Worm (Caenorhabditis elegans) whole organism, mixed stage, embryonic: ENCODE results near the gene srz-11.

ENCODE experiments used
- bed-3 ChIP-seq: fragments of 200-800 bp; sonication (Bioruptor generic); optimal IDR thresholded peaks from 3 replicates; lab custom pipeline; 2018; ENCODE audit warnings: mild to moderate bottlenecking, missing genetic modification characterization, moderate library complexity, missing compliant biosample characterization
- flh-1 ChIP-seq: fragments of 200-800 bp; sonication (Bioruptor generic); optimal IDR thresholded peaks from 2 replicates; lab custom pipeline; 2018; ENCODE audit warnings: mild to moderate bottlenecking, missing genetic modification characterization, moderate library complexity, missing compliant biosample characterization
- nhr-76 ChIP-seq: sonication (generic microtip); optimal IDR thresholded peaks from 2 replicates; lab custom pipeline; 2017; ENCODE audit warnings: missing biosample characterization, missing genetic modification characterization
- snpc-4 ChIP-seq: fragments of 150-350 bp; optimal IDR thresholded peaks from 2 replicates; lab custom pipeline; 2014; ENCODE audit warnings: missing biosample characterization, missing genetic modification characterization
- sptf-1 ChIP-seq: sonication (generic microtip); optimal IDR thresholded peaks from 2 replicates; lab custom pipeline; 2017; ENCODE audit warnings: mild to moderate bottlenecking, missing genetic modification characterization, moderate library complexity, missing compliant biosample characterization
- unc-62 ChIP-seq: fragments of 150-350 bp; optimal IDR thresholded peaks from 2 replicates; lab custom pipeline; 2014; ENCODE audit warnings: missing biosample characterization, missing genetic modification reagents, missing genetic modification characterization
- ztf-11 ChIP-seq: fragments of 150-350 bp; optimal IDR thresholded peaks from 2 replicates; lab custom pipeline; 2014; ENCODE audit warnings: missing biosample characterization, missing genetic modification characterization

- TF ChIP-seq snpc-4, result no peak
- TF ChIP-seq flh-1 (GFP tag; lab: Kevin White, UChicago), result no peak
- TF ChIP-seq ztf-11 (tag; lab: Kevin White, UChicago), result no peak
- TF ChIP-seq unc-62, result no peak
- TF ChIP-seq sptf-1, result no peak
- no peak for TF ChIP-seq nhr-76
- TF ChIP-seq bed-3 (GFP tag; lab: Kevin White, UChicago), result no peak
Observed at ce11 chrV:15193909-15194308, 31.0 kb downstream of the srz-11 start, which contains the start of gene Y75B12B.13.
